Worm (Caenorhabditis elegans) whole organism, L4 larva: Measurements from ENCODE around the gene C29F3.7.

Source experiments
- aly-2 ChIP-seq: sonication (generic microtip); optimal IDR thresholded peaks from 2 replicates; lab custom pipeline; 2018; ENCODE audit warnings: missing biosample characterization, missing genetic modification characterization
- ama-1 ChIP-seq: fragments of 150-350 bp; optimal IDR thresholded peaks from 2 replicates; lab custom pipeline; 2014; ENCODE audit warnings: inconsistent platforms, mixed read lengths
- duxl-1 ChIP-seq: sonication (generic microtip); optimal IDR thresholded peaks from 2 replicates; lab custom pipeline; 2016; ENCODE audit warnings: mild to moderate bottlenecking, missing genetic modification characterization, moderate library complexity, missing compliant biosample characterization; ENCODE audit not compliant: poor library complexity
- lin-38 ChIP-seq: fragments of 200-800 bp; sonication (Bioruptor generic); IDR thresholded peaks from 2 replicates; pipeline ENCODE4 v1.3.6; 2022; ENCODE audit warnings: missing genetic modification reagents, missing genetic modification characterization, missing compliant biosample characterization
- lsy-2 ChIP-seq, 2 experiments: fragments of 150-350 bp in 1 of 2; sonication (generic microtip) in 1 of 2; optimal IDR thresholded peaks; 2 replicates each; lab custom pipeline; 2014 to 2017; ENCODE audit warnings: missing biosample characterization in 2 of 2, missing genetic modification characterization in 2 of 2
- nhr-25 ChIP-seq: sonication (generic microtip); optimal IDR thresholded peaks from 2 replicates; lab custom pipeline; 2017; ENCODE audit warnings: missing genetic modification characterization, mild to moderate bottlenecking, missing compliant biosample characterization, antibody characterized with exemption, moderate library complexity, borderline replicate concordance; ENCODE audit not compliant: insufficient read depth
- nhr-76 ChIP-seq: fragments of 150-350 bp; optimal IDR thresholded peaks from 2 replicates; lab custom pipeline; 2014; ENCODE audit warnings: missing biosample characterization, missing genetic modification characterization
- nhr-77 ChIP-seq: fragments of 150-350 bp; optimal IDR thresholded peaks from 2 replicates; lab custom pipeline; 2014; ENCODE audit warnings: missing biosample characterization, missing genetic modification characterization
- pqm-1 ChIP-seq: sonication (generic microtip); optimal IDR thresholded peaks from 2 replicates; lab custom pipeline; 2017; ENCODE audit warnings: missing biosample characterization, missing genetic modification characterization
- snpc-4 ChIP-seq: fragments of 150-350 bp; optimal IDR thresholded peaks from 2 replicates; lab custom pipeline; 2014; ENCODE audit warnings: missing biosample characterization, missing genetic modification characterization
- unc-62 ChIP-seq, 3 experiments: fragments of 150-350 bp in 1 of 3; sonication (generic microtip); optimal IDR thresholded peaks in 2 of 3; peaks in 1 of 3; 1 replicate in 1 of 3; 2 replicates in 2 of 3; lab custom pipeline; 2014 to 2017; ENCODE audit warnings: missing biosample characterization in 3 of 3, missing genetic modification characterization in 3 of 3, missing genetic modification reagents in 3 of 3, missing genotype in 1 of 3

- TF ChIP-seq lsy-2 (tag; optimal IDR thresholded peaks at IDR 0.05; lab: Kevin White, UChicago), result no peak
- no peak for TF ChIP-seq lin-38
- no peak for TF ChIP-seq aly-2 (tag; lab: Kevin White, UChicago)
- TF ChIP-seq unc-62 (GFP tag; optimal IDR thresholded peaks at IDR 0.05 in 1 of 2; lab: Kevin White, UChicago), result no peak
- TF ChIP-seq unc-62 (tag; optimal IDR thresholded peaks at IDR 0.05; lab: Kevin White, UChicago), result no peak
- TF ChIP-seq ama-1, result no peak
- no peak for TF ChIP-seq pqm-1 (tag; lab: Kevin White, UChicago)
- TF ChIP-seq snpc-4 (tag; lab: Kevin White, UChicago), result no peak
- no peak for TF ChIP-seq nhr-77 (tag; lab: Kevin White, UChicago)
- TF ChIP-seq nhr-76 (tag; lab: Kevin White, UChicago), result no peak
- no peak for TF ChIP-seq nhr-25 (tag; lab: Kevin White, UChicago)
- TF ChIP-seq duxl-1, result no peak
Measured at ce11 chrV:15306745-15307144, 48.0 kb upstream of the C29F3.7 start, which contains the start of gene T26H8.4.
